Fruit fly (Drosophila melanogaster) whole organism, embryonic: ENCODE data around the gene vers.

Experiments used
- Antp ChIP-seq: fragments of 200-800 bp; sonication (Bioruptor generic); optimal IDR thresholded peaks from 3 replicates; lab custom pipeline; 2016; ENCODE audit warnings: missing biosample characterization, missing genetic modification characterization
- Asciz ChIP-seq: fragments of 200-800 bp; sonication (Bioruptor generic); optimal IDR thresholded peaks from 2 replicates; lab custom pipeline; 2017; ENCODE audit warnings: missing biosample characterization, mild to moderate bottlenecking, missing genetic modification characterization, missing genetic modification reagents
- Atf-2 ChIP-seq: fragments of 200-800 bp; sonication (Bioruptor generic); optimal IDR thresholded peaks from 2 replicates; lab custom pipeline; 2016; ENCODE audit warnings: missing biosample characterization, missing genetic modification characterization
- Awh ChIP-seq: fragments of 200-800 bp; sonication (Bioruptor generic); IDR thresholded peaks from 2 replicates; pipeline ENCODE4, ENCODE4 v1.3.6; 2022; ENCODE audit warnings: missing biosample characterization, missing genetic modification characterization
- CG11504 ChIP-seq: fragments of 200-800 bp; sonication (Bioruptor generic); optimal IDR thresholded peaks from 3 replicates; lab custom pipeline; 2019; ENCODE audit warnings: missing biosample characterization, mild to moderate bottlenecking, missing genetic modification characterization, moderate library complexity
- CG12071 ChIP-seq: fragments of 200-800 bp; sonication (Bioruptor generic); optimal IDR thresholded peaks from 3 replicates; lab custom pipeline; 2018; ENCODE audit warnings: missing biosample characterization, mild to moderate bottlenecking, missing genetic modification characterization
- CG12104 ChIP-seq: fragments of 200-800 bp; sonication (Bioruptor generic); optimal IDR thresholded peaks from 3 replicates; lab custom pipeline; 2016; ENCODE audit warnings: missing biosample characterization, missing genetic modification characterization
- CG12155 ChIP-seq: fragments of 200-800 bp; sonication (Bioruptor generic); optimal IDR thresholded peaks from 3 replicates; lab custom pipeline; 2016; ENCODE audit warnings: missing biosample characterization, missing genetic modification characterization
- CG12236 ChIP-seq: fragments of 200-800 bp; sonication (Bioruptor generic); optimal IDR thresholded peaks from 2 replicates; lab custom pipeline; 2016; ENCODE audit warnings: missing biosample characterization, missing genetic modification characterization
- CG12942 ChIP-seq: fragments of 200-800 bp; sonication (Bioruptor generic); optimal IDR thresholded peaks from 3 replicates; lab custom pipeline; 2016; ENCODE audit warnings: missing biosample characterization, missing genetic modification characterization
- CG14710 ChIP-seq: fragments of 200-800 bp; sonication (Bioruptor generic); optimal IDR thresholded peaks from 3 replicates; lab custom pipeline; 2019; ENCODE audit warnings: missing biosample characterization, mild to moderate bottlenecking, missing genetic modification characterization, moderate library complexity
- CG14860 ChIP-seq: fragments of 200-800 bp; sonication (Bioruptor generic); IDR thresholded peaks from 3 replicates; pipeline ENCODE4 v1.3.6; 2022; ENCODE audit warnings: missing biosample characterization, missing genetic modification characterization; ENCODE audit not compliant: partially characterized antibody
- CG15479 ChIP-seq: fragments of 200-800 bp; sonication (Bioruptor generic); optimal IDR thresholded peaks from 3 replicates; lab custom pipeline; 2019; ENCODE audit warnings: missing biosample characterization, mild to moderate bottlenecking, missing genetic modification characterization, moderate library complexity
- CG15601 ChIP-seq: fragments of 200-800 bp; sonication (Bioruptor generic); optimal IDR thresholded peaks from 3 replicates; lab custom pipeline; 2019; ENCODE audit warnings: missing biosample characterization, mild to moderate bottlenecking, missing genetic modification characterization, moderate library complexity
- CG17186 ChIP-seq: fragments of 200-800 bp; sonication (Bioruptor generic); optimal IDR thresholded peaks from 3 replicates; lab custom pipeline; 2017; ENCODE audit warnings: missing biosample characterization, missing genetic modification reagents, missing genetic modification characterization
- CG17385 ChIP-seq: fragments of 200-800 bp; sonication (Bioruptor generic); optimal IDR thresholded peaks from 3 replicates; lab custom pipeline; 2018; ENCODE audit warnings: missing biosample characterization, mild to moderate bottlenecking, missing genetic modification characterization
- CG17829 ChIP-seq: fragments of 200-800 bp; optimal IDR thresholded peaks from 2 replicates; lab custom pipeline; 2019; ENCODE audit warnings: missing biosample characterization, mild to moderate bottlenecking, missing genetic modification characterization, moderate library complexity
- CG18476 ChIP-seq: fragments of 200-800 bp; sonication (Bioruptor generic); optimal IDR thresholded peaks from 2 replicates; lab custom pipeline; 2016; ENCODE audit warnings: missing biosample characterization, mild to moderate bottlenecking, missing genetic modification characterization
- CG30431 ChIP-seq: fragments of 200-800 bp; sonication (Bioruptor generic); optimal IDR thresholded peaks from 2 replicates; lab custom pipeline; 2017; ENCODE audit warnings: missing biosample characterization, missing genetic modification characterization
- CG31224 ChIP-seq: fragments of 200-800 bp; sonication (Bioruptor generic); IDR thresholded peaks from 2 replicates; pipeline ENCODE4 v1.3.6; 2022; ENCODE audit warnings: missing biosample characterization, missing genetic modification characterization
- CG5180 ChIP-seq: fragments of 200-800 bp; sonication (Bioruptor generic); optimal IDR thresholded peaks from 3 replicates; lab custom pipeline; 2017; ENCODE audit warnings: missing biosample characterization, missing genetic modification characterization, mild to moderate bottlenecking, moderate library complexity, missing genetic modification reagents
- CG6683 ChIP-seq: fragments of 200-800 bp; sonication (Bioruptor generic); optimal IDR thresholded peaks from 2 replicates; lab custom pipeline; 2017; ENCODE audit warnings: missing biosample characterization, mild to moderate bottlenecking, missing genetic modification characterization, missing genetic modification reagents
- CG7271 ChIP-seq: fragments of 200-800 bp; sonication (Bioruptor generic); optimal IDR thresholded peaks from 2 replicates; lab custom pipeline; 2018; ENCODE audit warnings: missing biosample characterization, mild to moderate bottlenecking, missing genetic modification characterization, moderate library complexity
- CG7556 ChIP-seq: fragments of 200-800 bp; sonication (Bioruptor generic); optimal IDR thresholded peaks from 2 replicates; lab custom pipeline; 2017; ENCODE audit warnings: missing biosample characterization, mild to moderate bottlenecking, missing genetic modification characterization
- CG7963 ChIP-seq: fragments of 200-800 bp; sonication (Bioruptor generic); IDR thresholded peaks from 3 replicates; pipeline ENCODE4 v1.3.6; 2022; ENCODE audit warnings: missing biosample characterization, missing genetic modification characterization; ENCODE audit not compliant: partially characterized antibody
- CG8290 ChIP-seq, 3 experiments: fragments of 200-800 bp; sonication (Bioruptor generic); optimal IDR thresholded peaks; 2 replicates each; lab custom pipeline; 2016 to 2019; ENCODE audit warnings: missing biosample characterization in 3 of 3, missing genetic modification characterization in 3 of 3, mild to moderate bottlenecking in 2 of 3, moderate library complexity in 1 of 3
- CG9817 ChIP-seq: fragments of 200-800 bp; sonication (Bioruptor generic); optimal IDR thresholded peaks from 2 replicates; lab custom pipeline; 2018; ENCODE audit warnings: missing biosample characterization, mild to moderate bottlenecking, missing genetic modification characterization, moderate library complexity
- CTCF ChIP-seq: fragments of 200-800 bp; sonication (Bioruptor generic); optimal IDR thresholded peaks from 2 replicates; lab custom pipeline; 2017; ENCODE audit warnings: missing biosample characterization, mild to moderate bottlenecking, missing genetic modification characterization, moderate library complexity
- Dp ChIP-seq: fragments of 200-800 bp; sonication (Bioruptor generic); optimal IDR thresholded peaks from 2 replicates; lab custom pipeline; 2018; ENCODE audit warnings: missing biosample characterization, mild to moderate bottlenecking, missing genetic modification characterization, moderate library complexity
- Fer1 ChIP-seq: fragments of 200-800 bp; sonication (Bioruptor generic); optimal IDR thresholded peaks from 2 replicates; lab custom pipeline; 2017; ENCODE audit warnings: missing biosample characterization, mild to moderate bottlenecking, missing genetic modification characterization
- Gug ChIP-seq: fragments of 200-800 bp; sonication (Bioruptor generic); IDR thresholded peaks from 4 replicates; pipeline ENCODE4 v1.3.6; 2022; ENCODE audit warnings: missing biosample characterization, missing genetic modification characterization
- Hey ChIP-seq: fragments of 200-800 bp; sonication (Bioruptor generic); optimal IDR thresholded peaks from 3 replicates; lab custom pipeline; 2018; ENCODE audit warnings: missing biosample characterization, mild to moderate bottlenecking, missing genetic modification characterization
- HmgD ChIP-seq: fragments of 200-800 bp; sonication (Bioruptor generic); optimal IDR thresholded peaks from 3 replicates; lab custom pipeline; 2016; ENCODE audit warnings: missing biosample characterization, missing genetic modification characterization
- MBD-R2 ChIP-seq: fragments of 200-800 bp; sonication (Bioruptor generic); IDR thresholded peaks from 2 replicates; pipeline ENCODE4 v1.3.6; 2022; ENCODE audit warnings: missing biosample characterization, missing genetic modification characterization
- Ssrp ChIP-seq: fragments of 200-800 bp; sonication (Bioruptor generic); optimal IDR thresholded peaks from 2 replicates; lab custom pipeline; 2018; ENCODE audit warnings: missing biosample characterization, mild to moderate bottlenecking, missing genetic modification characterization, moderate library complexity
- Xrp1 ChIP-seq: fragments of 200-800 bp; sonication (Bioruptor generic); IDR thresholded peaks from 2 replicates; pipeline ENCODE4 v1.3.6; 2022; ENCODE audit warnings: missing biosample characterization, missing genetic modification characterization
- ac ChIP-seq: fragments of 200-800 bp; sonication (Bioruptor generic); optimal IDR thresholded peaks from 3 replicates; lab custom pipeline; 2017; ENCODE audit warnings: missing biosample characterization, mild to moderate bottlenecking, missing genetic modification characterization
- bab2 ChIP-seq: fragments of 200-800 bp; sonication (Bioruptor generic); optimal IDR thresholded peaks from 2 replicates; lab custom pipeline; 2016; ENCODE audit warnings: missing biosample characterization, missing genetic modification characterization
- croc ChIP-seq: fragments of 200-800 bp; sonication (Bioruptor generic); conservative IDR thresholded peaks from 3 replicates; pipeline ENCODE4 v1.3.6; 2022; ENCODE audit warnings: missing biosample characterization, missing genetic modification characterization
- danr ChIP-seq: fragments of 200-800 bp; sonication (Bioruptor generic); IDR thresholded peaks from 2 replicates; pipeline ENCODE4 v1.3.6; 2022; ENCODE audit warnings: missing biosample characterization, missing genetic modification characterization
- disco-r ChIP-seq: fragments of 200-800 bp; sonication (Bioruptor generic); optimal IDR thresholded peaks from 2 replicates; lab custom pipeline; 2016; ENCODE audit warnings: missing biosample characterization, missing genetic modification characterization
- grn ChIP-seq: fragments of 200-800 bp; sonication (Bioruptor generic); optimal IDR thresholded peaks from 3 replicates; lab custom pipeline; 2017; ENCODE audit warnings: missing biosample characterization, missing genetic modification characterization
- gro ChIP-seq: fragments of 200-800 bp; sonication (Bioruptor generic); optimal IDR thresholded peaks from 2 replicates; lab custom pipeline; 2016; ENCODE audit warnings: missing biosample characterization, missing genetic modification characterization
- lbe ChIP-seq: fragments of 200-800 bp; sonication (Bioruptor generic); optimal IDR thresholded peaks from 2 replicates; lab custom pipeline; 2016; ENCODE audit warnings: missing biosample characterization, mild to moderate bottlenecking, missing genetic modification characterization
- maf-S ChIP-seq: fragments of 200-800 bp; sonication (Bioruptor generic); optimal IDR thresholded peaks from 2 replicates; lab custom pipeline; 2016; ENCODE audit warnings: missing biosample characterization, missing genetic modification characterization
- onecut ChIP-seq: fragments of 200-800 bp; sonication (Bioruptor generic); IDR thresholded peaks from 2 replicates; pipeline ENCODE4 v1.3.6; 2022; ENCODE audit warnings: missing biosample characterization, missing genetic modification characterization
- pros ChIP-seq: fragments of 200-800 bp; sonication (Bioruptor generic); optimal IDR thresholded peaks from 3 replicates; lab custom pipeline; 2019; ENCODE audit warnings: missing biosample characterization, mild to moderate bottlenecking, missing genetic modification characterization, moderate library complexity
- sob ChIP-seq: fragments of 200-800 bp; sonication (Bioruptor generic); IDR thresholded peaks from 2 replicates; pipeline ENCODE4 v1.3.6; 2022; ENCODE audit warnings: missing biosample characterization, missing genetic modification characterization
- stc ChIP-seq: fragments of 200-800 bp; sonication (Bioruptor generic); IDR thresholded peaks from 2 replicates; pipeline ENCODE4 v1.3.6; 2022; ENCODE audit warnings: missing biosample characterization, missing genetic modification characterization
- sug ChIP-seq: fragments of 200-800 bp; optimal IDR thresholded peaks from 2 replicates; lab custom pipeline; 2019; ENCODE audit warnings: missing biosample characterization, mild to moderate bottlenecking, missing genetic modification characterization, moderate library complexity
- zen2 ChIP-seq: fragments of 200-800 bp; sonication (Bioruptor generic); IDR thresholded peaks from 3 replicates; pipeline ENCODE4 v1.3.6; 2022; ENCODE audit warnings: missing biosample characterization, missing genetic modification characterization; ENCODE audit not compliant: partially characterized antibody

The vers gene

DNA sequence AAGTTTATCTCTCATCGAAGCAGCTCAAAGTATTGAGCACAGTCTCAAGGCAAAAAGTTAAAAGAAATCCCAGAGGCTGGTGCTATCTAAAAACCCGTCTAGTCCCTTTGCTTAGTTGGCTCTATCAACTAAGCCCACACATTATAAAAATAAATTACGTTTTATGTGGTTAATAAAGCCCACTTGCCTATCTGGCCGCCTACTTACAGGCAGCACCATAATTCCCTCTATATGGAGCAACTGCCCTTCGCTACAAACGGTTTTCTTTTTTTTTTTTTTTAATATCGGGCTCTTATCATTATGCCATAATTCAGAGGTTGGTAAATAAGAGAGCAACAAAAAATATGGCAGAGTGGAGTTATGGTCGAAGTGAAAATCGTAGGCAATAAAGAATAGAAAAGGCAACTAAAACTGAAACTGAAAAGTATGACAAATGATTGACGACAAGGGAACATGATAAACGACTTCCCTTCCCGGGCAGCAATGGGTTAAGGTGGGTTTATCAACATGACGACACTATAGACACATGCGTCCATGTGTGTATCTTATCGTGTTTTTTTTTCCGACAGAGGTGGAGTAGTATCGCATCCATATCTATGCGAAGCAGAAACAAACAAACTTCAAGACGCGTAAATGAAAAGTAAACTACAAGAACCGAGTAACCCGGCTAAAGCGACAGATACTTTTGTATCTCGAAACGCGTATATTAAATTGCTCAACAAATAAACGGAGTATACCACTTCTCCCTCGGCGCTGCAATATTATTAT lies 37.2 kb upstream of the vers start (continued):
- TF ChIP-seq CG12236 (GFP tag; lab: Kevin White, UChicago) (no peak), MBD-R2 (peak; percentile 14; the same call in 1 of the 2 replicates), Atf-2 (GFP tag; lab: Kevin White, UChicago) (peak; percentile 23), Xrp1 (GFP tag; lab: Robert Waterston, UW) (peak; percentile 32; the same call in 1 of the 2 replicates), bab2 (GFP tag; lab: Kevin White, UChicago) (no peak), gro (GFP tag; lab: Kevin White, UChicago) (peak; percentile 1), HmgD (GFP tag; lab: Kevin White, UChicago) (no peak), CG17829 (peak; percentile 11), CG7271 (tag; lab: Kevin White, UChicago) (no peak), zen2 (no peak), CG17186 (GFP tag; lab: Kevin White, UChicago) (no peak), CG12155 (GFP tag; lab: Kevin White, UChicago) (no peak), Gug (GFP tag; lab: Robert Waterston, UW) (no peak), CG12071 (GFP tag; lab: Kevin White, UChicago) (peak; percentile 35), croc (GFP tag; lab: Robert Waterston, UW) (no peak), CG15479 (peak; percentile 14), CG18476 (GFP tag; lab: Kevin White, UChicago) (no peak), sug (tag; lab: Kevin White, UChicago) (peak; percentile 6), Fer1 (peak; percentile 27), Awh (GFP tag; lab: Robert Waterston, UW) (0 out of 2 replicates have a peak, but pooled peaks have one; percentile 39), CG12942 (no peak), CG31224 (GFP tag; lab: Robert Waterston, UW) (no peak), CG12104 (GFP tag; lab: Kevin White, UChicago) (peak; percentile 2), Antp (GFP tag; lab: Kevin White, UChicago) (no peak), grn (GFP tag; lab: Kevin White, UChicago) (peak; percentile 39), CG5180 (GFP tag; lab: Kevin White, UChicago) (peak; percentile 2), CG15601 (peak; percentile 70), CG7963 (no peak), CG17385 (peak; percentile 37), CTCF (GFP tag; lab: Kevin White, UChicago) (peak; percentile 27), CG8290 (GFP tag; optimal IDR thresholded peaks at IDR 0.05; lab: Kevin White, UChicago) (no peak), CG8290 (tag; optimal IDR thresholded peaks at IDR 0.05; lab: Kevin White, UChicago) (peak in 1 of 2 experiments; percentile 3), disco-r (no peak), Hey (tag; lab: Kevin White, UChicago) (no peak), CG11504 (tag; lab: Kevin White, UChicago) (peak; percentile 16), pros (GFP tag; lab: Kevin White, UChicago) (peak; percentile 89), stc (no peak), sob (no peak)

DNA sequence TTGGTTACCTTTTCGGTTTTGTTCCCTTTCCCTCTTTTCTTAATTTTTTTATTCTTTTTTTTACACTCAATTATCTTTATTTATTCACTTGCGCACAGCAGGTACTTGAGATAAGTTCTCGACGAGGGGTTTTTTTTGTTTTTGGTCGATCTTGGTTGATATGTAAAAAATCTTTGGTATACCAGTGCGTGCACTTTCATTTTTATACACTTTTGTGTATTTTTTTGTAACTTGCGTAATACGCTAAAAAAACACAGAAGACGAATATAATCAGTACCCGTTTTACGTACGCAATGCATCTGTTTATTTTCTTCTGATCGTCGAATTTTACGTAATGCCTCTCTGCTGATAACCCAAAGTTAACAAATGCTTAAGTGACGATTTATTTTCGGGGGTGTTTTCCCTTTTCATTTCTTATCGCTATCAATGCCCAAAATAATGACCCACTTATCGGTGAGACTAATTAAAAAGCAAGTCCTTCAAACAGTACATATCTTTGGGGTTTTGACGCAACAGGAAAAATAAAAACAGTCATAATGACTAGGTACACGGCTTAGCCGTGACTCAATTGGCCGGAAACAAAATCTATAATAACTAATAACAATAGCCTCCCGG lies 36.5 kb upstream of the vers start:
- no peak for TF ChIP-seq Dp (GFP tag; lab: Kevin White, UChicago)
- no peak for TF ChIP-seq CG7556
- TF ChIP-seq maf-S: no peak
- no peak for TF ChIP-seq onecut (GFP tag; lab: Robert Waterston, UW)
- TF ChIP-seq CG14710: no peak
- TF ChIP-seq Ssrp (tag; lab: Kevin White, UChicago): no peak
- peak; percentile 3 for TF ChIP-seq lbe (GFP tag; lab: Kevin White, UChicago)
- no peak for TF ChIP-seq CG9817 (tag; lab: Kevin White, UChicago)
- no peak for TF ChIP-seq CG14860 (GFP tag; lab: Robert Waterston, UW)
- TF ChIP-seq ac: no peak
- no peak for TF ChIP-seq CG6683
- no peak for TF ChIP-seq CG30431 (GFP tag; lab: Kevin White, UChicago)
- no peak for TF ChIP-seq Asciz (GFP tag; lab: Kevin White, UChicago)
- no peak for TF ChIP-seq danr (GFP tag; lab: Robert Waterston, UW)
